Fruit fly (Drosophila melanogaster) whole organism, embryonic: ENCODE results near the gene CG6005.

Experiments
- Antp ChIP-seq: fragments of 200-800 bp; sonication (Bioruptor generic); optimal IDR thresholded peaks from 3 replicates; lab custom pipeline; 2016; ENCODE audit warnings: missing biosample characterization, missing genetic modification characterization
- Asciz ChIP-seq: fragments of 200-800 bp; sonication (Bioruptor generic); optimal IDR thresholded peaks from 2 replicates; lab custom pipeline; 2017; ENCODE audit warnings: missing biosample characterization, mild to moderate bottlenecking, missing genetic modification characterization, missing genetic modification reagents
- CG11247 ChIP-seq: fragments of 200-800 bp; sonication (Bioruptor generic); IDR thresholded peaks from 2 replicates; pipeline ENCODE4 v1.3.6; 2022; ENCODE audit warnings: missing biosample characterization, missing genetic modification characterization
- CG11398 ChIP-seq: fragments of 200-800 bp; sonication (Bioruptor generic); optimal IDR thresholded peaks from 2 replicates; lab custom pipeline; 2016; ENCODE audit warnings: missing biosample characterization, missing genetic modification characterization
- CG11504 ChIP-seq: fragments of 200-800 bp; sonication (Bioruptor generic); optimal IDR thresholded peaks from 3 replicates; lab custom pipeline; 2019; ENCODE audit warnings: missing biosample characterization, mild to moderate bottlenecking, missing genetic modification characterization, moderate library complexity
- CG12299 ChIP-seq: fragments of 200-800 bp; sonication (Bioruptor generic); optimal IDR thresholded peaks from 2 replicates; lab custom pipeline; 2018; ENCODE audit warnings: missing biosample characterization, mild to moderate bottlenecking, missing genetic modification characterization
- CG13296 ChIP-seq: fragments of 200-800 bp; sonication (Bioruptor generic); optimal IDR thresholded peaks from 3 replicates; lab custom pipeline; 2018; ENCODE audit warnings: missing biosample characterization, mild to moderate bottlenecking, missing genetic modification characterization
- CG14667 ChIP-seq: fragments of 200-800 bp; sonication (Bioruptor generic); IDR thresholded peaks from 2 replicates; pipeline ENCODE4 v1.3.6; 2022; ENCODE audit warnings: missing biosample characterization, missing genetic modification characterization
- CG15011 ChIP-seq: fragments of 200-800 bp; sonication (Bioruptor generic); optimal IDR thresholded peaks from 3 replicates; lab custom pipeline; 2018; ENCODE audit warnings: missing biosample characterization, mild to moderate bottlenecking, missing genetic modification characterization
- CG16779 ChIP-seq: fragments of 200-800 bp; sonication (Bioruptor generic); IDR thresholded peaks from 2 replicates; pipeline ENCODE4 v1.3.6; 2022; ENCODE audit warnings: missing biosample characterization, missing genetic modification characterization
- CG17385 ChIP-seq: fragments of 200-800 bp; sonication (Bioruptor generic); optimal IDR thresholded peaks from 3 replicates; lab custom pipeline; 2018; ENCODE audit warnings: missing biosample characterization, mild to moderate bottlenecking, missing genetic modification characterization
- CG18476 ChIP-seq: fragments of 200-800 bp; sonication (Bioruptor generic); optimal IDR thresholded peaks from 2 replicates; lab custom pipeline; 2016; ENCODE audit warnings: missing biosample characterization, mild to moderate bottlenecking, missing genetic modification characterization
- CG2678 ChIP-seq: fragments of 200-800 bp; sonication (Bioruptor generic); optimal IDR thresholded peaks from 3 replicates; lab custom pipeline; 2019; ENCODE audit warnings: missing biosample characterization, mild to moderate bottlenecking, missing genetic modification characterization, moderate library complexity
- CG3065 ChIP-seq: fragments of 200-800 bp; sonication (Bioruptor generic); optimal IDR thresholded peaks from 2 replicates; lab custom pipeline; 2016; ENCODE audit warnings: missing biosample characterization, missing genetic modification characterization
- CG32767 ChIP-seq: fragments of 200-800 bp; sonication (Bioruptor generic); IDR thresholded peaks from 2 replicates; pipeline ENCODE4 v1.3.6; 2022; ENCODE audit warnings: missing biosample characterization, missing genetic modification characterization
- CG34224 ChIP-seq: fragments of 200-800 bp; sonication (Bioruptor generic); IDR thresholded peaks from 3 replicates; pipeline ENCODE4 v1.3.6; 2022; ENCODE audit warnings: missing biosample characterization, missing genetic modification characterization; ENCODE audit not compliant: partially characterized antibody
- CG3726 ChIP-seq: fragments of 200-800 bp; sonication (Bioruptor generic); IDR thresholded peaks from 3 replicates; pipeline ENCODE4, ENCODE4 v1.3.6; 2022; ENCODE audit warnings: missing biosample characterization, missing genetic modification characterization
- CG3995 ChIP-seq: fragments of 200-800 bp; sonication (Bioruptor generic); optimal IDR thresholded peaks from 3 replicates; lab custom pipeline; 2016; ENCODE audit warnings: missing biosample characterization, missing genetic modification characterization
- CG4328 ChIP-seq: fragments of 200-800 bp; sonication (Bioruptor generic); optimal IDR thresholded peaks from 3 replicates; lab custom pipeline; 2017; ENCODE audit warnings: missing biosample characterization, missing genetic modification reagents, missing genetic modification characterization
- CG4707 ChIP-seq: fragments of 200-800 bp; sonication (Bioruptor generic); optimal IDR thresholded peaks from 2 replicates; lab custom pipeline; 2018; ENCODE audit warnings: missing biosample characterization, mild to moderate bottlenecking, missing genetic modification characterization, moderate library complexity
- CG4730 ChIP-seq: fragments of 200-800 bp; sonication (Bioruptor generic); IDR thresholded peaks from 2 replicates; pipeline ENCODE4 v1.3.6; 2022; ENCODE audit warnings: missing biosample characterization, missing genetic modification characterization
- CG5180 ChIP-seq: fragments of 200-800 bp; sonication (Bioruptor generic); optimal IDR thresholded peaks from 3 replicates; lab custom pipeline; 2017; ENCODE audit warnings: missing biosample characterization, missing genetic modification characterization, mild to moderate bottlenecking, moderate library complexity, missing genetic modification reagents
- CG6654 ChIP-seq: fragments of 200-800 bp; sonication (Bioruptor generic); optimal IDR thresholded peaks from 2 replicates; lab custom pipeline; 2017; ENCODE audit warnings: missing biosample characterization, mild to moderate bottlenecking, missing genetic modification characterization
- CG6791 ChIP-seq: fragments of 200-800 bp; sonication (Bioruptor generic); IDR thresholded peaks from 3 replicates; pipeline ENCODE4 v1.3.6; 2022; ENCODE audit warnings: missing biosample characterization, missing genetic modification characterization; ENCODE audit not compliant: partially characterized antibody
- CG8765 ChIP-seq: fragments of 200-800 bp; sonication (Bioruptor generic); IDR thresholded peaks from 2 replicates; pipeline ENCODE4 v1.3.6; 2022; ENCODE audit warnings: missing biosample characterization, missing genetic modification characterization
- D19B ChIP-seq: fragments of 200-800 bp; sonication (Bioruptor generic); optimal IDR thresholded peaks from 2 replicates; lab custom pipeline; 2017; ENCODE audit warnings: missing biosample characterization, mild to moderate bottlenecking, missing genetic modification characterization
- Doc3 ChIP-seq: fragments of 200-800 bp; sonication (Bioruptor generic); IDR thresholded peaks from 3 replicates; pipeline ENCODE4 v1.3.6; 2022; ENCODE audit warnings: missing biosample characterization, missing genetic modification characterization; ENCODE audit not compliant: partially characterized antibody
- Drgx ChIP-seq: fragments of 200-800 bp; sonication (Bioruptor generic); IDR thresholded peaks from 2 replicates; pipeline ENCODE4 v1.3.6; 2022; ENCODE audit warnings: missing biosample characterization, missing genetic modification characterization
- Hand ChIP-seq: fragments of 200-800 bp; sonication (Bioruptor generic); optimal IDR thresholded peaks from 2 replicates; lab custom pipeline; 2017; ENCODE audit warnings: mild to moderate bottlenecking, missing biosample characterization, missing genetic modification reagents, missing genetic modification characterization
- Hey ChIP-seq: fragments of 200-800 bp; sonication (Bioruptor generic); optimal IDR thresholded peaks from 3 replicates; lab custom pipeline; 2018; ENCODE audit warnings: missing biosample characterization, mild to moderate bottlenecking, missing genetic modification characterization
- MESR4 ChIP-seq: fragments of 200-800 bp; sonication (Bioruptor generic); optimal IDR thresholded peaks from 2 replicates; lab custom pipeline; 2018; ENCODE audit warnings: missing biosample characterization, mild to moderate bottlenecking, missing genetic modification characterization, moderate library complexity
- Mad ChIP-seq: fragments of 200-800 bp; sonication (Bioruptor generic); optimal IDR thresholded peaks from 2 replicates; lab custom pipeline; 2016; ENCODE audit warnings: missing biosample characterization, missing genetic modification characterization
- Nf-YA ChIP-seq: fragments of 200-800 bp; sonication (Bioruptor generic); IDR thresholded peaks from 2 replicates; pipeline ENCODE4 v1.3.6; 2022; ENCODE audit warnings: missing biosample characterization, missing genetic modification characterization
- Nf-YC ChIP-seq: fragments of 200-800 bp; optimal IDR thresholded peaks from 3 replicates; lab custom pipeline; 2019; ENCODE audit warnings: missing biosample characterization, mild to moderate bottlenecking, missing genetic modification characterization, moderate library complexity
- Pdp1 ChIP-seq, 2 experiments: fragments of 200-800 bp; sonication (Bioruptor generic); optimal IDR thresholded peaks; 3 replicates each; lab custom pipeline; 2016; ENCODE audit warnings: missing biosample characterization in 2 of 2, missing genetic modification characterization in 2 of 2, mild to moderate bottlenecking in 1 of 2, moderate library complexity in 1 of 2
- Scr ChIP-seq: fragments of 200-800 bp; sonication (Bioruptor generic); IDR thresholded peaks from 2 replicates; pipeline ENCODE4 v1.3.6; 2022; ENCODE audit warnings: missing biosample characterization, missing genetic modification characterization; ENCODE audit not compliant: partially characterized antibody
- Side ChIP-seq: fragments of 200-800 bp; sonication (Bioruptor generic); optimal IDR thresholded peaks from 2 replicates; lab custom pipeline; 2016; ENCODE audit warnings: missing biosample characterization, missing genetic modification characterization
- ac ChIP-seq: fragments of 200-800 bp; sonication (Bioruptor generic); optimal IDR thresholded peaks from 3 replicates; lab custom pipeline; 2017; ENCODE audit warnings: missing biosample characterization, mild to moderate bottlenecking, missing genetic modification characterization
- al ChIP-seq: fragments of 200-800 bp; sonication (Bioruptor generic); IDR thresholded peaks from 2 replicates; pipeline ENCODE4 v1.3.6; 2022; ENCODE audit warnings: missing biosample characterization, missing genetic modification characterization
- cad ChIP-seq: fragments of >200 bp; optimal IDR thresholded peaks from 2 replicates; lab custom pipeline; 2017; ENCODE audit warnings: missing biosample characterization, missing genetic modification characterization
- chm ChIP-seq: fragments of 200-800 bp; sonication (Bioruptor generic); IDR thresholded peaks from 2 replicates; pipeline ENCODE4 v1.3.6; 2022; ENCODE audit warnings: missing biosample characterization, missing genetic modification characterization
- disco-r ChIP-seq: fragments of 200-800 bp; sonication (Bioruptor generic); optimal IDR thresholded peaks from 2 replicates; lab custom pipeline; 2016; ENCODE audit warnings: missing biosample characterization, missing genetic modification characterization
- fd3F ChIP-seq: fragments of 200-800 bp; sonication (Bioruptor generic); optimal IDR thresholded peaks from 2 replicates; lab custom pipeline; 2018; ENCODE audit warnings: missing biosample characterization, mild to moderate bottlenecking, missing genetic modification characterization, moderate library complexity
- hb ChIP-seq: fragments of 200-800 bp; sonication (Bioruptor generic); IDR thresholded peaks from 3 replicates; pipeline ENCODE4 v1.3.6; 2022; ENCODE audit warnings: missing biosample characterization, missing genetic modification characterization; ENCODE audit not compliant: partially characterized antibody
- kah ChIP-seq: fragments of 200-800 bp; sonication (Bioruptor generic); optimal IDR thresholded peaks from 2 replicates; lab custom pipeline; 2018; ENCODE audit warnings: missing biosample characterization, mild to moderate bottlenecking, missing genetic modification characterization
- knrl ChIP-seq: fragments of 200-800 bp; sonication (Bioruptor generic); IDR thresholded peaks from 3 replicates; pipeline ENCODE4 v1.3.6; 2022; ENCODE audit warnings: missing biosample characterization, missing genetic modification characterization; ENCODE audit not compliant: partially characterized antibody
- sob ChIP-seq: fragments of 200-800 bp; sonication (Bioruptor generic); IDR thresholded peaks from 2 replicates; pipeline ENCODE4 v1.3.6; 2022; ENCODE audit warnings: missing biosample characterization, missing genetic modification characterization
- stwl ChIP-seq: fragments of 200-800 bp; sonication (Bioruptor generic); optimal IDR thresholded peaks from 3 replicates; lab custom pipeline; 2018; ENCODE audit warnings: missing biosample characterization, mild to moderate bottlenecking, missing genetic modification characterization, moderate library complexity
- usp ChIP-seq: fragments of >200 bp; optimal IDR thresholded peaks from 2 replicates; lab custom pipeline; 2017; ENCODE audit warnings: missing biosample characterization, missing genetic modification characterization
- yki ChIP-seq: fragments of >200 bp; optimal IDR thresholded peaks from 3 replicates; lab custom pipeline; 2018

The CG6005 gene

dm6 chr3R:19014742-19015422 is 8.9 kb downstream of the CG6005 start (continued):
- TF ChIP-seq CG12299 (no peak), knrl (GFP tag; lab: Robert Waterston, UW) (no peak), Nf-YC (tag; lab: Kevin White, UChicago) (no peak), CG11247 (GFP tag; lab: Robert Waterston, UW) (no peak), CG3995 (GFP tag; lab: Kevin White, UChicago) (no peak), CG16779 (GFP tag; lab: Robert Waterston, UW) (no peak), CG18476 (GFP tag; lab: Kevin White, UChicago) (no peak), Pdp1 (GFP tag; optimal IDR thresholded peaks at IDR 0.05; lab: Kevin White, UChicago) (peak in 1 of 2 experiments; percentile 24), CG3065 (GFP tag; lab: Kevin White, UChicago) (peak; percentile 17), CG3726 (no peak), D19B (no peak), yki (no peak), CG34224 (no peak), Side (GFP tag; lab: Kevin White, UChicago) (no peak), disco-r (GFP tag; lab: Kevin White, UChicago) (no peak), chm (no peak), CG2678 (tag; lab: Kevin White, UChicago) (peak; percentile 57), kah (GFP tag; lab: Kevin White, UChicago) (no peak), stwl (tag; lab: Kevin White, UChicago) (no peak), hb (GFP tag; lab: Robert Waterston, UW) (no peak), CG14667 (GFP tag; lab: Robert Waterston, UW) (0 out of 2 replicates have a peak, but pooled peaks have one; percentile 20), CG5180 (GFP tag; lab: Kevin White, UChicago) (peak; percentile 5), Nf-YA (GFP tag; lab: Robert Waterston, UW) (no peak), usp (GFP tag; lab: Kevin White, UChicago) (no peak), CG4730 (GFP tag; lab: Robert Waterston, UW) (0 out of 2 replicates have a peak, but pooled peaks have one; percentile 29), CG11504 (no peak), CG6654 (GFP tag; lab: Kevin White, UChicago) (peak; percentile 94), CG32767 (peak; percentile 48; the same call in 1 of the 2 replicates), fd3F (GFP tag; lab: Kevin White, UChicago) (no peak), CG8765 (no peak), Mad (GFP tag; lab: Kevin White, UChicago) (no peak), cad (GFP tag; lab: Kevin White, UChicago) (peak; percentile 38), Drgx (GFP tag; lab: Robert Waterston, UW) (peak; percentile 66), CG6791 (no peak), MESR4 (no peak), ac (GFP tag; lab: Kevin White, UChicago) (no peak), Scr (no peak), CG17385 (GFP tag; lab: Kevin White, UChicago) (peak; percentile 18), CG15011 (GFP tag; lab: Kevin White, UChicago) (no peak), sob (GFP tag; lab: Robert Waterston, UW) (peak; percentile 21; the same call in 1 of the 2 replicates), CG4707 (no peak), Doc3 (GFP tag; lab: Robert Waterston, UW) (no peak), CG4328 (GFP tag; lab: Kevin White, UChicago) (no peak), Antp (GFP tag; lab: Kevin White, UChicago) (no peak), CG13296 (GFP tag; lab: Kevin White, UChicago) (no peak), al (GFP tag; lab: Robert Waterston, UW) (no peak), Asciz (GFP tag; lab: Kevin White, UChicago) (peak; percentile 26), Hey (tag; lab: Kevin White, UChicago) (no peak), Hand (GFP tag; lab: Kevin White, UChicago) (no peak), CG11398 (GFP tag; lab: Kevin White, UChicago) (no peak)
